Worm (Caenorhabditis elegans): ENCODE measurements around the gene ssup-72.
A peak's percentile ranks its signal among the peaks of the same experiment; 100 is the strongest.

DNA sequence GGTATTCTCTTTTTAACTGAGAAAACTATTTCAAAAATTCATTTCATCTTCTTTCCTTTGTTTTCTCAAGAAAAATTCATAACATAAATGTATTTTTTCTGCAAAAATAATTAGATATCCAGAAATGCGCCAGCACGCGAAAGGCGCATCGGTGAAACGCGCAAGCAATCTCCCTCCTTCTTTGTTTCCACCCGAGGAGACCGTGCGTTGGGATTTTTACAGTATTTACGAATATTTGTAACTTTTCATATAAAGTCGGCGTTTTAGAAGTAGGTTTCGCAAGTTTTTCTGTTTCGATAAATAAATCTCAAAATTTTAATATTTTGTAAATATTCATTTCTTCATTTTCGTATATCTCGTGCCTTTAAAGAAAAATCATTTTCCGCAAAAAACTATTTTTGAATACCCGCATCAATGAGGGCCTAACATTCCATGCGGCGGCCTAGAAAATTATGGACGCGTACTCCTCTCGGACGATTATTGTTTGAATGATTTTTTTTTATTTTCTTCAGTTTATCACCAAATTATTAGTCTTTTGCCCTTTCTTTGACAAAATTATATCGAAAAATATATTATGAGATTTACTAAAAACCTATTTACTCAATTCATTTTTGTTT is at the start of gene ssup-72:
- no peak for TF ChIP-seq unc-55 (GFP tag; optimal IDR thresholded peaks at IDR 0.05)
- TF ChIP-seq ama-1 (optimal IDR thresholded peaks at IDR 0.05) = no peak
- TF ChIP-seq ceh-9 (tag; optimal IDR thresholded peaks at IDR 0.05) = no peak
- no peak for TF ChIP-seq nhr-232 (tag; optimal IDR thresholded peaks at IDR 0.05)
- peak; percentile 77 for TF ChIP-seq ceh-2 (tag; optimal IDR thresholded peaks at IDR 0.05)
- TF ChIP-seq zip-5 (tag; optimal IDR thresholded peaks at IDR 0.05) = peak; percentile 59
- TF ChIP-seq pqm-1 (tag; optimal IDR thresholded peaks at IDR 0.05) = no peak
- TF ChIP-seq ets-4 (tag; optimal IDR thresholded peaks at IDR 0.05) = peak; percentile 67
- no peak for TF ChIP-seq K02D7.2 (tag; optimal IDR thresholded peaks at IDR 0.05)
- no peak; the same call in 1 of the 2 replicates for TF ChIP-seq sox-2 (GFP tag; IDR thresholded peaks at IDR 0.05)
